Worm (Caenorhabditis elegans): ENCODE measurements around the gene bli-5.

The bli-5 gene

DNA sequence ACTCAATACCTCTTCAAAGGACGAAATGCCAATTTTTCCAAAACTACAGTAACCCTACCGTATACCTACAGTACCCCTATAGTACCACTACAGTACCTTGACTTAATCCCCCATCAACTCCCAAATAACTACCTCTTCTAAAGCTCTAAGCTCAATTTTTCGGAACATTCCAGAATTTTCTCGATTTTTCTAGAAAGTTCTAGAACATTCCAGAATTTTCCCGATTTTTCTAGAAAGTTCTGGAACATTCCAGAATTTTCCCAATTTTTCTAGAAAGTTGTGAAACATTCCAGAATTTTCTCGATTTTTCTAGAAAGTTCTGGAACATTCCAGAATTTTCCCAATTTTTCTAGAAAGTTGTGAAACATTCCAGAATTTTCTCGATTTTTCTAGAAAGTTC is 17.3 kb upstream of the bli-5 start:
- peak; percentile 91 for TF ChIP-seq hsf-1 (GFP tag; IDR thresholded peaks at IDR 0.05)

DNA sequence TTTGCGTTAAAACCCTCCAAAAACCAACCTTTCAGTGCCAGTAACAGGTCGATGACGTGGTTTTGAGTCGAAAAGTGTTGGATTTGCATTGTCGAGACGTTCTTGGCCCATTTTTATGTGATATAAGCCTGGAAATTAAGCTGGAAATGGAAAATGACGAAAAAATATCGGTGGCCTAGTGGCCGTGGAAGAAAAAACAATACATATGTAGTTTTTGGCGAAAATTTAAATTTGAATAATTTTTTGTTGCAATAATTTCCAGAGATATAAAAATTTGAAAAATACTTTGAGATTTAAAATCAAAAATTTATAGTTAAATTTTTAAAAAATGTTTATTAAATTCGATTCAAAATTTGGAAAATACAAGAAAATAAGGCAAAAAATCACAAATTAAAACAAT is 9.8 kb upstream of the bli-5 start, which contains the start of gene ciao-2B:
TSS of gene ciao-2B (minus strand) at position 130 of the 400 bp plus-strand sequence.
- TF ChIP-seq hsf-1 (GFP tag; IDR thresholded peaks at IDR 0.05) (0 out of 2 replicates have a peak, but pooled peaks have one; percentile 11), ets-4 (GFP tag; optimal IDR thresholded peaks at IDR 0.05) (no peak), lin-35 (GFP tag; optimal IDR thresholded peaks at IDR 0.05) (peak in 1 of 3 experiments; percentile 64), lin-54 (GFP tag; optimal IDR thresholded peaks at IDR 0.05) (peak; percentile 39)

DNA sequence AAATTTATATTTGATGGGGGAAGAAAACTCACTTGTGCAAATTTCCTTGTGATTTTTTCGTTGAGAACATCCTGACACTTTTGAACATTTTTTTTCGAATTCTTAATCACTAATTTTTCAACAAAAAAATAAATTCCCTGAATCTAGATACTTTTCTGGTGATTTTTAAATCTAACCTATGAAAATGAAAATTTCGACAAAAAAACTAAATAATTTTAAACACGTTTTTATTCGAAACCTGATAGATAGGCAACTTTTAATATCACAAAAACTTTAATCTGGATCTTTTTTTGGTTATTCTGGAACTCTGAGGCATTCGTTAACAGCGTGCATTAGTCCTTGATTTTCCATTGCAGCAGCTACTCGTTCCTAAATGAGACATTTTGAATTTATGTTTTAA is 7.3 kb upstream of the bli-5 start, which contains the start of gene F45G2.9:
TSS of gene F45G2.9 (minus strand) at position 101 of the 400 bp plus-strand sequence.
- TF ChIP-seq attf-3 (GFP tag; conservative IDR thresholded peaks at IDR 0.05) = no peak

DNA sequence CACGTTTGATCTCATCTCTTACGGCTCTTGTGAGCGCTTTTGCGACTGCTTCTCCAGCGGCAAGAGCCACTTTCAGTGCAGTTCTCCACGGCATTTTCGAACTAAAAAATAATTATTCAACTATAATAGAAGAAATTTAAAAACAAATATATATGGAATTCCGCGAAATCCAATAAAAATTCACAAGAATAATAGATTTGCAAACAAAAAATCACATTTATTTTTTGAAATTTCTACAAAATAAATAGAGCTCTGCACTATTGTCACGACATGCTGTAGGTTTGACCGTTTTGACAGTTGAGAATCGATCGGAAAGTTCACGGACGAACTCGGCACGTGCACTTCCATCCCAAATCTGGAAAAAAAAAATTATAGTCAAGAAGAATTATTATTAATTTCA is 6.0 kb upstream of the bli-5 start, which contains the start of gene F45G2.8:
TSS of gene F45G2.8 (minus strand) at position 101 of the 400 bp plus-strand sequence.
- TF ChIP-seq rcor-1 (GFP tag; IDR thresholded peaks at IDR 0.05) (no peak), snpc-1.3 (tag; optimal IDR thresholded peaks at IDR 0.05; ENCODE audit: insufficient read depth) (no peak), ztf-26 (tag; optimal IDR thresholded peaks at IDR 0.05) (no peak), lag-1 (GFP tag; IDR thresholded peaks at IDR 0.05) (no peak), ceh-100 (GFP tag; IDR thresholded peaks at IDR 0.05) (no peak), F23B12.7 (tag; optimal IDR thresholded peaks at IDR 0.05; ENCODE audit: insufficient read depth) (no peak), sea-2 (GFP tag; IDR thresholded peaks at IDR 0.05) (no peak), attf-3 (GFP tag; conservative IDR thresholded peaks at IDR 0.05) (no peak), C06A6.2 (GFP tag; conservative IDR thresholded peaks at IDR 0.05) (no peak), B0336.3 (GFP tag; IDR thresholded peaks at IDR 0.05) (no peak), F39B2.1 (GFP tag; IDR thresholded peaks at IDR 0.05) (no peak)

DNA sequence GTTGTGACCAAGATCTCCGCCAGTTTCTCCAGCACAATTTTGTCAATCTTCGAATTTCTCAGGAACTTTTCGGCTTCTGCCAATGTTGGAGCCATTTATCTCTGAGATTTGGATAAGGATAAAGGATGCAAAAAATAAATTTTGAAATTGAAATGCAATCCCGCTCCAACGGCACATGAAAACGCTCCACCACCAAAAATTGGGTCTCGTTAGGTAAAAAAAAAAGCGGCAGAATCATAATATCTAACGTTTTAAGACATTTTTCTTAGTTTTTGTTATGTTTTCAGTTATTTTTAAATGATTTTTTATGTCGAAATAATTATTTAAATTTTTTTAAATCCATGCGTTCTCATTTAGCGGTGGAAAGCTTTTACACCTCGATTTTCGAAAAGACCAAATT is 4.8 kb upstream of the bli-5 start, which contains the start of gene F45G2.7:
TSS of gene F45G2.7 (minus strand) at position 101 of the 400 bp plus-strand sequence.
- no peak for TF ChIP-seq K11D2.4 (GFP tag; IDR thresholded peaks at IDR 0.05)
- TF ChIP-seq nhr-80 (tag; optimal IDR thresholded peaks at IDR 0.05) = no peak
- TF ChIP-seq madf-6 (GFP tag; IDR thresholded peaks at IDR 0.05) = no peak
- no peak for TF ChIP-seq ceh-27 (GFP tag; optimal IDR thresholded peaks at IDR 0.05)
- no peak for TF ChIP-seq tlf-1 (GFP tag; optimal IDR thresholded peaks at IDR 0.05)
- no peak for TF ChIP-seq Y67H2A.10 (GFP tag; conservative IDR thresholded peaks at IDR 0.05)
- no peak for TF ChIP-seq lin-26 (GFP tag; IDR thresholded peaks at IDR 0.05)
- TF ChIP-seq cebp-2 (GFP tag; IDR thresholded peaks at IDR 0.05) = no peak
- no peak for TF ChIP-seq F57A8.1 (GFP tag; optimal IDR thresholded peaks at IDR 0.05)
- no peak for TF ChIP-seq B0336.3 (GFP tag; IDR thresholded peaks at IDR 0.05)

DNA sequence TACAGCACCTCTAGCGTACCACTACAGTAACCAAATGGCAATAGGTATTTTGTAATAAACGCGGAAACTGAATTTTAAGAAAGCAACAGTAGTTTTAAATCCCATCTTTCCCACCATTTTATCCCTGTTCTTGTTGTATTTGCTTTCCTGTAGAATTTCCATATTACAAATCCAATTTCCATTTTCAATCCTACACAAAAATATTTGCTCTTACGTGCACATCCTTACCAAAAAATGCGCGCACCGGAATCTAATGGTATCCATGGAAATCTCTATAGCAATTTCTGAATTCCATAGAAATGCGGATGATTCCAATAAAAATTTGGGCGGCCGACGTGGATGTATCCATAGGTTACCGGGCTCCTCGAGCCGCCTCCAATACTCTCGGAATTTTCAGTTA is 594 bp upstream of the bli-5 start, which contains the start of gene trf-1:
TSS of gene trf-1 (plus strand) at position 301 of the 400 bp plus-strand sequence.
- TF ChIP-seq athp-1 (tag; optimal IDR thresholded peaks at IDR 0.05) (no peak), madf-6 (GFP tag; IDR thresholded peaks at IDR 0.05) (no peak), nhr-179 (tag; optimal IDR thresholded peaks at IDR 0.05) (no peak), unc-62 (GFP tag; optimal IDR thresholded peaks at IDR 0.05) (no peak), T07F8.4 (tag; optimal IDR thresholded peaks at IDR 0.05) (no peak), ceh-91 (GFP tag; IDR thresholded peaks at IDR 0.05) (no peak), ekl-4 (GFP tag; IDR thresholded peaks at IDR 0.05) (no peak), K11D2.4 (GFP tag; IDR thresholded peaks at IDR 0.05) (no peak), F55B11.4 (tag; optimal IDR thresholded peaks at IDR 0.05; ENCODE audit: borderline replicate concordance, insufficient read depth) (no peak), efl-1 (GFP tag; optimal IDR thresholded peaks at IDR 0.05) (no peak), ccch-3 (GFP tag; optimal IDR thresholded peaks at IDR 0.05) (no peak), F57A8.1 (GFP tag; optimal IDR thresholded peaks at IDR 0.05) (no peak), xnd-1 (tag; optimal IDR thresholded peaks at IDR 0.05) (no peak), ztf-6 (GFP tag; IDR thresholded peaks at IDR 0.05) (no peak), ceh-27 (GFP tag; optimal IDR thresholded peaks at IDR 0.05) (no peak), zfh-2 (GFP tag; conservative IDR thresholded peaks at IDR 0.05) (no peak)

All from whole organism, young adult.